Worm (Caenorhabditis elegans) whole organism, mixed stage, embryonic: ENCODE data around the gene nas-17.

Experiments
- M03D4.4 ChIP-seq: sonication (generic microtip); optimal IDR thresholded peaks from 2 replicates; lab custom pipeline; 2017; ENCODE audit warnings: mild to moderate bottlenecking, missing genetic modification characterization, missing compliant biosample characterization
- bed-3 ChIP-seq: fragments of 200-800 bp; sonication (Bioruptor generic); optimal IDR thresholded peaks from 3 replicates; lab custom pipeline; 2018; ENCODE audit warnings: mild to moderate bottlenecking, missing genetic modification characterization, moderate library complexity, missing compliant biosample characterization
- blmp-1 ChIP-seq: fragments of 150-350 bp; optimal IDR thresholded peaks from 2 replicates; lab custom pipeline; 2014; ENCODE audit warnings: missing biosample characterization, missing genetic modification characterization
- ceh-39 ChIP-seq: fragments of 150-350 bp; optimal IDR thresholded peaks from 2 replicates; lab custom pipeline; 2014; ENCODE audit warnings: missing biosample characterization, missing genetic modification characterization
- ceh-43 ChIP-seq: fragments of 200-800 bp; sonication (Bioruptor generic); optimal IDR thresholded peaks from 2 replicates; lab custom pipeline; 2018; ENCODE audit warnings: mild to moderate bottlenecking, missing genetic modification characterization, moderate library complexity, missing compliant biosample characterization
- ceh-83 ChIP-seq: fragments of 200-800 bp; sonication (Bioruptor generic); optimal IDR thresholded peaks from 2 replicates; lab custom pipeline; 2018; ENCODE audit warnings: mild to moderate bottlenecking, missing genetic modification characterization, missing compliant biosample characterization
- ces-1 ChIP-seq: fragments of 150-350 bp; optimal IDR thresholded peaks from 2 replicates; lab custom pipeline; 2014; ENCODE audit warnings: missing biosample characterization, missing genetic modification reagents, missing genetic modification characterization
- cnd-1 ChIP-seq: fragments of 200-800 bp; sonication (Bioruptor generic); optimal IDR thresholded peaks from 2 replicates; lab custom pipeline; 2018; ENCODE audit warnings: mild to moderate bottlenecking, missing genetic modification characterization, missing compliant biosample characterization
- drap-1 ChIP-seq: fragments of 200-800 bp; sonication (Bioruptor generic); optimal IDR thresholded peaks from 3 replicates; lab custom pipeline; 2018; ENCODE audit warnings: mild to moderate bottlenecking, missing genetic modification characterization, missing compliant biosample characterization
- elt-1 ChIP-seq: sonication (generic microtip); optimal IDR thresholded peaks from 2 replicates; lab custom pipeline; 2017; ENCODE audit warnings: missing genetic modification characterization, mild to moderate bottlenecking, missing compliant biosample characterization, antibody characterized with exemption, moderate library complexity, borderline replicate concordance; ENCODE audit not compliant: insufficient read depth
- elt-3 ChIP-seq: fragments of 150-350 bp; optimal IDR thresholded peaks from 2 replicates; lab custom pipeline; 2014; ENCODE audit warnings: missing biosample characterization, missing genetic modification characterization
- flh-1 ChIP-seq: fragments of 200-800 bp; sonication (Bioruptor generic); optimal IDR thresholded peaks from 2 replicates; lab custom pipeline; 2018; ENCODE audit warnings: mild to moderate bottlenecking, missing genetic modification characterization, moderate library complexity, missing compliant biosample characterization
- ham-2 ChIP-seq: fragments of 200-800 bp; sonication (Bioruptor generic); optimal IDR thresholded peaks from 2 replicates; lab custom pipeline; 2018; ENCODE audit warnings: mild to moderate bottlenecking, missing genetic modification characterization, missing compliant biosample characterization
- lin-13 ChIP-seq: fragments of 150-350 bp; optimal IDR thresholded peaks from 2 replicates; lab custom pipeline; 2014; ENCODE audit warnings: missing biosample characterization, missing genetic modification characterization
- lin-32 ChIP-seq: fragments of 200-800 bp; sonication (Bioruptor generic); optimal IDR thresholded peaks from 2 replicates; lab custom pipeline; 2018; ENCODE audit warnings: mild to moderate bottlenecking, missing genetic modification characterization, missing compliant biosample characterization
- mab-5 ChIP-seq: fragments of 150-350 bp; optimal IDR thresholded peaks from 2 replicates; lab custom pipeline; 2014; ENCODE audit warnings: missing biosample characterization, missing genetic modification characterization
- mep-1 ChIP-seq: fragments of 150-350 bp; optimal IDR thresholded peaks from 2 replicates; lab custom pipeline; 2017; ENCODE audit warnings: missing biosample characterization, missing genetic modification reagents, missing genetic modification characterization, inconsistent platforms
- nhr-12 ChIP-seq: fragments of 150-350 bp; optimal IDR thresholded peaks from 2 replicates; lab custom pipeline; 2014; ENCODE audit warnings: missing biosample characterization, missing genetic modification characterization
- nhr-2 ChIP-seq: fragments of 150-350 bp; optimal IDR thresholded peaks from 2 replicates; lab custom pipeline; 2014; ENCODE audit warnings: missing biosample characterization, missing genetic modification characterization
- nhr-237 ChIP-seq: fragments of 150-350 bp; optimal IDR thresholded peaks from 2 replicates; lab custom pipeline; 2014; ENCODE audit warnings: missing biosample characterization, missing genetic modification characterization
- nhr-28 ChIP-seq: fragments of 150-350 bp; optimal IDR thresholded peaks from 2 replicates; lab custom pipeline; 2014; ENCODE audit warnings: missing biosample characterization, missing genetic modification characterization
- nhr-76 ChIP-seq: sonication (generic microtip); optimal IDR thresholded peaks from 2 replicates; lab custom pipeline; 2017; ENCODE audit warnings: missing biosample characterization, missing genetic modification characterization
- pha-4 ChIP-seq: fragments of 150-350 bp; optimal IDR thresholded peaks from 2 replicates; lab custom pipeline; 2018; ENCODE audit warnings: missing biosample characterization, missing genetic modification reagents, missing genetic modification characterization
- sem-2 ChIP-seq: fragments of 200-800 bp; sonication (Bioruptor generic); optimal IDR thresholded peaks from 2 replicates; lab custom pipeline; 2018; ENCODE audit warnings: mild to moderate bottlenecking, missing genetic modification characterization, missing compliant biosample characterization
- snpc-4 ChIP-seq: fragments of 150-350 bp; optimal IDR thresholded peaks from 2 replicates; lab custom pipeline; 2014; ENCODE audit warnings: missing biosample characterization, missing genetic modification characterization
- unc-120 ChIP-seq: sonication (generic microtip); optimal IDR thresholded peaks from 2 replicates; lab custom pipeline; 2017; ENCODE audit warnings: missing genetic modification characterization, missing compliant biosample characterization; ENCODE audit not compliant: poor library complexity, severe bottlenecking
- unc-39 ChIP-seq: fragments of 150-350 bp; optimal IDR thresholded peaks from 2 replicates; lab custom pipeline; 2014; ENCODE audit warnings: missing biosample characterization, missing genetic modification characterization
- unc-62 ChIP-seq: fragments of 150-350 bp; optimal IDR thresholded peaks from 2 replicates; lab custom pipeline; 2014; ENCODE audit warnings: missing biosample characterization, missing genetic modification reagents, missing genetic modification characterization
- zip-8 ChIP-seq: fragments of 150-350 bp; optimal IDR thresholded peaks from 2 replicates; lab custom pipeline; 2014; ENCODE audit warnings: missing biosample characterization, missing genetic modification characterization
- ztf-11 ChIP-seq: fragments of 150-350 bp; optimal IDR thresholded peaks from 2 replicates; lab custom pipeline; 2014; ENCODE audit warnings: missing biosample characterization, missing genetic modification characterization

nas-17 gene

ce11 chrV:11398616-11399015 lies at the start of gene nas-17:
Gene nas-17 (plus strand): TSS chrV:11398916.
- TF ChIP-seq nhr-2 (tag; lab: Kevin White, UChicago), result no peak
- TF ChIP-seq blmp-1 (tag; lab: Kevin White, UChicago), result no peak
- no peak for TF ChIP-seq flh-1
- no peak for TF ChIP-seq sem-2 (GFP tag; lab: Kevin White, UChicago)
- no peak for TF ChIP-seq unc-62 (GFP tag; lab: Kevin White, UChicago)
- TF ChIP-seq M03D4.4 (tag; lab: Kevin White, UChicago), result no peak
- no peak for TF ChIP-seq ceh-43 (GFP tag; lab: Kevin White, UChicago)
- TF ChIP-seq lin-13 (tag; lab: Kevin White, UChicago), result no peak
- TF ChIP-seq cnd-1, result no peak
- no peak for TF ChIP-seq ztf-11 (tag; lab: Kevin White, UChicago)

- TF ChIP-seq ham-2 (GFP tag; lab: Kevin White, UChicago), result no peak
- TF ChIP-seq ces-1, result peak; percentile 19
- TF ChIP-seq unc-62 (GFP tag; lab: Kevin White, UChicago), result no peak
- no peak for TF ChIP-seq mab-5 (tag; lab: Kevin White, UChicago)
Observed at ce11 chrV:11351263-11351662, 47.5 kb upstream of the nas-17 start.

ce11 chrV:11352893-11353292 lies 45.8 kb upstream of the nas-17 start, which contains the start of gene npr-25:
Gene npr-25 (minus strand): TSS chrV:11352993.
- TF ChIP-seq pha-4 (tag; lab: Kevin White, UChicago) (no peak), cnd-1 (no peak), nhr-28 (tag; lab: Kevin White, UChicago) (no peak), flh-1 (no peak), mep-1 (tag; lab: Kevin White, UChicago) (no peak), elt-3 (tag; lab: Kevin White, UChicago) (no peak), unc-62 (GFP tag; lab: Kevin White, UChicago) (no peak), bed-3 (GFP tag; lab: Kevin White, UChicago) (no peak), zip-8 (tag; lab: Kevin White, UChicago) (no peak), ceh-43 (GFP tag; lab: Kevin White, UChicago) (no peak), snpc-4 (tag; lab: Kevin White, UChicago) (no peak), ham-2 (GFP tag; lab: Kevin White, UChicago) (no peak), nhr-76 (no peak), mab-5 (tag; lab: Kevin White, UChicago) (no peak), ceh-39 (no peak), unc-39 (no peak), nhr-237 (tag; lab: Kevin White, UChicago) (no peak), blmp-1 (tag; lab: Kevin White, UChicago) (no peak), ceh-83 (GFP tag; lab: Kevin White, UChicago) (no peak), sem-2 (GFP tag; lab: Kevin White, UChicago) (no peak)

- TF ChIP-seq ceh-43 (GFP tag; lab: Kevin White, UChicago), result no peak
- TF ChIP-seq ces-1, result peak; percentile 52
Observed at ce11 chrV:11354264-11354663, 44.5 kb upstream of the nas-17 start.

DNA sequence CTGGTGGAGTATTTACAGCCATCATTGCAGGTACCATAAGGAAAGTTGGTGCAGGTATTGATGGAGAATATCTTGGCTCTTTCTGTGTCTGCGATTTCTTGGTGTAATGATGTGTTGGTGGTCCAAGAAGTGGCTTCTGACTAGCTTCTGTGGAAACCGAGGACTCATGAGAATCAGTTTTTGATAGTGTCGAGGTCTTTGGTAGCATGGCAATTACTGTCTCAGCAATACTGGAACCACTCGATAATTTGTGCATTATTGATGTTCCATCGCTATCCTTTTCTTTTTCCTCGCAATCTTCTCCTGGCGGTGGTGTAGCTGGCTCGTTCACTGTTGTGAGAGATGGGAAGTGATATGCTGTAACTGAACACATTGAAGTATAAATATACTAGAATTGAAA lies 35.1 kb upstream of the nas-17 start:
- no peak for TF ChIP-seq ztf-11 (tag; lab: Kevin White, UChicago)
- TF ChIP-seq elt-1 (tag; lab: Kevin White, UChicago), result no peak
- TF ChIP-seq ham-2 (GFP tag; lab: Kevin White, UChicago), result no peak
- no peak for TF ChIP-seq flh-1
- TF ChIP-seq blmp-1 (tag; lab: Kevin White, UChicago), result no peak
- no peak for TF ChIP-seq drap-1
- no peak for TF ChIP-seq mab-5 (tag; lab: Kevin White, UChicago)

DNA sequence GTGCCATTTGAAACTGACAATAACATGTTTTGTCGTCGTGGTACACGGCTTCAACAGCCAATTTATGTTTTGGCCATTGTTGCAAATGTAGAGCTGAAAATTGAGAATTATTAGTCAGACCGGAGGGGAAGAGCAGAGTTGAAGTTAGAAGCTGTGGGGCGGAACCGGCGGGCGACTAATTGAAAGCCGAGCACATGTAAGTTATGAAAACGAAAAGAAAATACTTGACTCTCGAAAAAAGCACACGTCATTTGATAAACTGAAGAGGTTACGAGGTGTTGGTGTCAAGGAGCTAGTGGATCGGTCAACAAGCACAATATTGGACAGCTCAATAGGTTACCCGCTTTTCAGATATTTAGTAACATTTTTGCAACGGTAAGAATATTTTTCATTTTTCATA lies 32.6 kb upstream of the nas-17 start, which contains the start of gene dop-5:
dop-5 (minus strand) TSS at position 101 of the 400 bp plus-strand sequence.
- TF ChIP-seq cnd-1 (no peak), nhr-28 (tag; lab: Kevin White, UChicago) (no peak), nhr-76 (no peak), elt-1 (tag; lab: Kevin White, UChicago) (no peak), nhr-12 (tag; lab: Kevin White, UChicago) (no peak), lin-32 (GFP tag; lab: Kevin White, UChicago) (no peak), ceh-39 (no peak), ztf-11 (tag; lab: Kevin White, UChicago) (no peak), unc-39 (no peak), ces-1 (no peak), ham-2 (GFP tag; lab: Kevin White, UChicago) (no peak), unc-120 (tag; lab: Kevin White, UChicago) (no peak), lin-13 (tag; lab: Kevin White, UChicago) (no peak), flh-1 (no peak)
